ENCODE assay signal across 1 worm cellular context in genomic region chrV:15610350-15610940, ce11.
TF ChIP-seq lines count a peak whose summit lies in the region.

fbxa-153 (minus strand) TSS chrV:15610384.
str-12 (plus strand) TSS chrV:15610890.

TF ChIP-seq in whole organism, L1 larva, 84 proteins besides CTCF, POLR2A, EP300 and RAD21 (continued from another document):
- no peak for TF ChIP-seq nhr-11 (tag; optimal IDR thresholded peaks at IDR 0.05; lab: Kevin White, UChicago)
- no peak for TF ChIP-seq egl-27 (tag; optimal IDR thresholded peaks at IDR 0.05; lab: Kevin White, UChicago)
- no peak for TF ChIP-seq sox-4 (tag; optimal IDR thresholded peaks at IDR 0.05; lab: Kevin White, UChicago)
- no peak for TF ChIP-seq nhr-90 (tag; optimal IDR thresholded peaks at IDR 0.05; lab: Kevin White, UChicago; ENCODE audit: poor library complexity)
- TF ChIP-seq nhr-77 (tag; optimal IDR thresholded peaks at IDR 0.05; lab: Kevin White, UChicago): no peak
- TF ChIP-seq swsn-7 (tag; optimal IDR thresholded peaks at IDR 0.05; lab: Kevin White, UChicago): peak; percentile 8
- no peak for TF ChIP-seq lin-13 (GFP tag; optimal IDR thresholded peaks at IDR 0.05; lab: Kevin White, UChicago)
- no peak for TF ChIP-seq zip-4 (GFP tag; optimal IDR thresholded peaks at IDR 0.05; lab: Kevin White, UChicago)
- TF ChIP-seq alr-1 (tag; optimal IDR thresholded peaks at IDR 0.05; lab: Kevin White, UChicago; ENCODE audit: borderline replicate concordance): no peak
- no peak for TF ChIP-seq ceh-63 (GFP tag; optimal IDR thresholded peaks at IDR 0.05; lab: Kevin White, UChicago)
